Fruit fly (Drosophila melanogaster) whole organism, wandering third instar larva: Measurements from ENCODE around the gene CG18170.

Source experiments
- Abd-B ChIP-seq: fragments of >200 bp; optimal IDR thresholded peaks from 2 replicates; lab custom pipeline; 2017; ENCODE audit warnings: missing biosample characterization, missing genetic modification characterization
- CG32264 ChIP-seq: fragments of 200-800 bp; sonication (Bioruptor generic); optimal IDR thresholded peaks from 2 replicates; lab custom pipeline; 2016; ENCODE audit warnings: missing biosample characterization, missing genetic modification characterization
- CG9705 ChIP-seq: fragments of 200-800 bp; sonication (Bioruptor generic); optimal IDR thresholded peaks from 2 replicates; lab custom pipeline; 2018; ENCODE audit warnings: missing biosample characterization, mild to moderate bottlenecking, missing genetic modification characterization
- CrebA ChIP-seq: fragments of 200-800 bp; sonication (Bioruptor generic); optimal IDR thresholded peaks from 2 replicates; lab custom pipeline; 2016; ENCODE audit warnings: missing biosample characterization, mild to moderate bottlenecking, missing genetic modification characterization, borderline replicate concordance
- Dfd ChIP-seq: fragments of >200 bp; optimal IDR thresholded peaks from 2 replicates; lab custom pipeline; 2017; ENCODE audit warnings: missing biosample characterization, missing genetic modification characterization
- Dif ChIP-seq: fragments of 200-275, 200-300 bp; sonication (Bioruptor generic); optimal IDR thresholded peaks from 2 replicates; lab custom pipeline; 2018; ENCODE audit warnings: missing biosample characterization, missing genetic modification characterization; ENCODE audit not compliant: partially characterized antibody
- GATAd ChIP-seq: sonication (Bioruptor generic); optimal IDR thresholded peaks from 2 replicates; lab custom pipeline; 2016; ENCODE audit warnings: missing biosample characterization, missing genetic modification characterization
- HLH106 ChIP-seq: fragments of 200-800 bp; optimal IDR thresholded peaks from 3 replicates; lab custom pipeline; 2019; ENCODE audit warnings: missing biosample characterization, mild to moderate bottlenecking, missing genetic modification characterization, moderate library complexity
- Hnf4 ChIP-seq: fragments of 200-800 bp; sonication (Bioruptor generic); optimal IDR thresholded peaks from 2 replicates; lab custom pipeline; 2016; ENCODE audit warnings: missing biosample characterization, mild to moderate bottlenecking, missing genetic modification characterization
- Hr78 ChIP-seq: fragments of >200 bp; optimal IDR thresholded peaks from 2 replicates; lab custom pipeline; 2017; ENCODE audit warnings: missing biosample characterization, missing genetic modification characterization
- Hr83 ChIP-seq: fragments of 200-300 bp; sonication (Bioruptor generic); optimal IDR thresholded peaks from 2 replicates; lab custom pipeline; 2016; ENCODE audit warnings: missing biosample characterization, mild to moderate bottlenecking, missing genetic modification characterization, moderate library complexity; ENCODE audit not compliant: poor library complexity, severe bottlenecking
- Mio ChIP-seq: sonication (Bioruptor generic); optimal IDR thresholded peaks from 2 replicates; lab custom pipeline; 2016; ENCODE audit warnings: missing biosample characterization, missing genetic modification characterization
- Myc ChIP-seq: fragments of >200 bp; optimal IDR thresholded peaks from 2 replicates; lab custom pipeline; 2017
- N ChIP-seq: fragments of >200 bp; optimal IDR thresholded peaks from 2 replicates; lab custom pipeline; 2018; ENCODE audit warnings: missing biosample characterization, missing external identifiers, missing genetic modification characterization
- OdsH ChIP-seq: fragments of 200-800 bp; sonication (Bioruptor generic); optimal IDR thresholded peaks from 2 replicates; lab custom pipeline; 2016; ENCODE audit warnings: missing biosample characterization, mild to moderate bottlenecking, missing genetic modification characterization
- Rel ChIP-seq, 2 experiments: fragments of 200-800 bp; sonication (Bioruptor generic) in 1 of 2; optimal IDR thresholded peaks; 2 replicates in 1 of 2; 3 replicates in 1 of 2; lab custom pipeline; 2016 to 2019; ENCODE audit warnings: mild to moderate bottlenecking in 2 of 2, missing biosample characterization in 2 of 2, missing genetic modification characterization in 2 of 2, moderate library complexity in 1 of 2
- Sp1 ChIP-seq: fragments of 200-800 bp; sonication (Bioruptor generic); optimal IDR thresholded peaks from 3 replicates; lab custom pipeline; 2019; ENCODE audit warnings: missing biosample characterization, mild to moderate bottlenecking, missing genetic modification characterization, moderate library complexity
- br ChIP-seq: fragments of 200-800 bp; sonication (Bioruptor generic); optimal IDR thresholded peaks from 2 replicates; lab custom pipeline; 2016; ENCODE audit warnings: missing biosample characterization, missing genetic modification characterization
- brk ChIP-seq: fragments of 200-800 bp; sonication (Bioruptor generic); optimal IDR thresholded peaks from 2 replicates; lab custom pipeline; 2016; ENCODE audit warnings: missing biosample characterization, mild to moderate bottlenecking, missing genetic modification characterization
- dl ChIP-seq, 2 experiments: fragments of 175-275, 200-275 bp in 1 of 2; fragments of 200-275 bp in 1 of 2; sonication (Bioruptor generic); optimal IDR thresholded peaks; lab custom pipeline; 2018; ENCODE audit warnings: mild to moderate bottlenecking in 2 of 2, missing biosample characterization in 2 of 2, missing genetic modification characterization in 2 of 2, moderate library complexity in 2 of 2; ENCODE audit not compliant: partially characterized antibody in 2 of 2, insufficient read depth in 1 of 2
- dmrt93B ChIP-seq: fragments of 200-800 bp; sonication (Bioruptor generic); optimal IDR thresholded peaks from 2 replicates; lab custom pipeline; 2018; ENCODE audit warnings: missing biosample characterization, mild to moderate bottlenecking, missing genetic modification characterization
- dsf ChIP-seq: sonication (Bioruptor generic); optimal IDR thresholded peaks from 2 replicates; lab custom pipeline; 2016; ENCODE audit warnings: missing biosample characterization, missing genetic modification characterization, borderline replicate concordance
- ey ChIP-seq: fragments of 200-800 bp; sonication (Bioruptor generic); optimal IDR thresholded peaks from 2 replicates; lab custom pipeline; 2016; ENCODE audit warnings: missing biosample characterization, missing genetic modification characterization
- foxo ChIP-seq, 2 experiments: fragments of 200-800 bp; sonication (Bioruptor generic); optimal IDR thresholded peaks; 2 replicates in 1 of 2; 3 replicates in 1 of 2; lab custom pipeline; 2016 to 2017; ENCODE audit warnings: missing biosample characterization in 2 of 2, missing genetic modification characterization in 2 of 2
- fru ChIP-seq: fragments of 200-800 bp; sonication (Bioruptor generic); optimal IDR thresholded peaks from 3 replicates; lab custom pipeline; 2016; ENCODE audit warnings: missing biosample characterization, mild to moderate bottlenecking, missing genetic modification characterization
- h ChIP-seq: fragments of 200-800 bp; sonication (Bioruptor generic); optimal IDR thresholded peaks from 3 replicates; lab custom pipeline; 2016; ENCODE audit warnings: missing biosample characterization, mild to moderate bottlenecking, missing genetic modification characterization
- lola ChIP-seq: fragments of >200 bp; optimal IDR thresholded peaks from 2 replicates; lab custom pipeline; 2017; ENCODE audit warnings: missing biosample characterization, missing genetic modification characterization
- pan ChIP-seq: fragments of >200 bp; optimal IDR thresholded peaks from 2 replicates; lab custom pipeline; 2017
- psq ChIP-seq: fragments of 200-800 bp; sonication (Bioruptor generic); optimal IDR thresholded peaks from 3 replicates; lab custom pipeline; 2017; ENCODE audit warnings: missing biosample characterization, mild to moderate bottlenecking, missing genetic modification characterization, moderate library complexity
- rgr ChIP-seq: fragments of 200-800 bp; sonication (Bioruptor generic); optimal IDR thresholded peaks from 3 replicates; lab custom pipeline; 2016; ENCODE audit warnings: missing biosample characterization, mild to moderate bottlenecking, missing genetic modification characterization
- sage ChIP-seq: fragments of 200-800 bp; sonication (Bioruptor generic); optimal IDR thresholded peaks from 2 replicates; lab custom pipeline; 2016; ENCODE audit warnings: missing biosample characterization, mild to moderate bottlenecking, missing genetic modification characterization
- sv ChIP-seq: fragments of 200-800 bp; sonication (Bioruptor generic); optimal IDR thresholded peaks from 3 replicates; lab custom pipeline; 2016; ENCODE audit warnings: missing biosample characterization, missing genetic modification characterization
- usp ChIP-seq: fragments of >200 bp; optimal IDR thresholded peaks from 2 replicates; lab custom pipeline; 2017; ENCODE audit warnings: missing biosample characterization, missing genetic modification characterization
- woc ChIP-seq: sonication (Bioruptor generic); optimal IDR thresholded peaks from 2 replicates; lab custom pipeline; 2016; ENCODE audit warnings: missing biosample characterization, mild to moderate bottlenecking, missing genetic modification characterization

Gene CG18170

dm6 chr3L:1577338-1577737, 25.4 kb upstream of the CG18170 start:
- no peak for TF ChIP-seq CrebA (GFP tag; lab: Kevin White, UChicago)
- TF ChIP-seq Hr83: no peak
- no peak for TF ChIP-seq OdsH (GFP tag; lab: Kevin White, UChicago)
- peak; percentile 21 for TF ChIP-seq psq (GFP tag; lab: Kevin White, UChicago)
- no peak for TF ChIP-seq rgr (GFP tag; lab: Kevin White, UChicago)

DNA sequence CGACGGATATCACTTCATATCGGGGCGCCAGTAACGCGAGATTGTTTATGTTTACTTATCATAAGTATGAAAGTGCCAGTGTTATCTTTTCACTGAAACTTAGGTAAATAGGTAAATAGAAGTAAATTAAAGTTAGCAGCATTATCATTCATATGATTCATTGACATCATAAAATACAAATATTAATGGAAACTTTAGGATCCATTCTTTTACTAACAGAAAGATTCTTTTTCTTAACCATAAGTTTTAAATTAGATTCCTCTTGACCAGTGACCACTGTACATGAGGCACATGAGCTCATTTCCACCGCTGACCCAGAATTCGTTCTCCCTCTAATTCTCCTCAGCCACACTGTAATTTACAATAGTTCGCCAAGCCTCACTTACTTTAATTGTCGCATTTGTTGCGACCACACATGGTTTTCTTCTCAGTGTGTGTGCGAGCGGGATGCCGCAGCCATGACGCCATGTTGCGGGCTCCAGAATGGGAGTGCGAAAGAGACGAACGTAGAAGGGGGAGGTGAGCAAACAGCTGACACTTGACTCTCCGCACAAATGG, 24.3 kb upstream of the CG18170 start:
- TF ChIP-seq Rel (GFP tag; optimal IDR thresholded peaks at IDR 0.05; lab: Kevin White, UChicago) (no peak), Rel (tag; optimal IDR thresholded peaks at IDR 0.05; lab: Kevin White, UChicago) (no peak), GATAd (no peak), dl (GFP tag; optimal IDR thresholded peaks at IDR 0.05; lab: Kevin White, UChicago; ENCODE audit: insufficient read depth in 1 of 2, partially characterized antibody in 2 of 2) (no peak), woc (no peak), usp (GFP tag; lab: Kevin White, UChicago) (no peak), Hr78 (GFP tag; lab: Kevin White, UChicago) (no peak), CG32264 (GFP tag; lab: Kevin White, UChicago) (no peak), ey (GFP tag; lab: Kevin White, UChicago) (no peak), N (GFP tag; lab: Kevin White, UChicago) (no peak), Abd-B (GFP tag; lab: Kevin White, UChicago) (no peak), lola (no peak), CrebA (GFP tag; lab: Kevin White, UChicago) (no peak), br (GFP tag; lab: Kevin White, UChicago) (no peak), sage (GFP tag; lab: Kevin White, UChicago) (no peak), OdsH (GFP tag; lab: Kevin White, UChicago) (no peak)

- TF ChIP-seq sage (GFP tag; lab: Kevin White, UChicago) (no peak), CG9705 (GFP tag; lab: Kevin White, UChicago) (no peak), foxo (GFP tag; optimal IDR thresholded peaks at IDR 0.05; lab: Kevin White, UChicago) (peak in 1 of 2 experiments; percentile 9), Sp1 (GFP tag; lab: Kevin White, UChicago) (peak; percentile 40), br (GFP tag; lab: Kevin White, UChicago) (peak; percentile 38), fru (GFP tag; lab: Kevin White, UChicago) (peak; percentile 61), OdsH (GFP tag; lab: Kevin White, UChicago) (peak; percentile 40), GATAd (no peak), h (peak; percentile 69), HLH106 (tag; lab: Kevin White, UChicago) (peak; percentile 16), ey (GFP tag; lab: Kevin White, UChicago) (peak; percentile 3), dmrt93B (GFP tag; lab: Kevin White, UChicago) (peak; percentile 5)
Observed at dm6 chr3L:1579169-1579853, 23.4 kb upstream of the CG18170 start.

DNA sequence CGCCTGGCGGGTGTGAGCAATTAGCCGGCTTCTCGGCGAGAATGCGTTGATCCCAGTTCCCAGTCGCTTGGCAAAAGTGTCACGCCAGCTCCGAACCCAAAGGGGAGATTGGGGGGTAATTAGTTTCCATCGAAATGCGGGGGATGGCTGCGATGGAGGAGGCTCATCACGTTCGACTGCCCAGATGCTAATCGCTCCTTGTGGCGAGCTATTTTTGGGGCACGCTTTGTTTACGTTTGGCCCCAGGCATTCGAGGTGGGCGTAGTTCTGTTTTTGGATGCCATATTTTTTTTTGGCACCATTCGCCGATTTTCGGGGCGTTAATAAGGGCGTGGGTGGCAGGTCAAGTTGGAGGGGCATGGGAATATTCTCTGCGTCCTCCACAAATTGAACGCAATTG, 22.6 kb upstream of the CG18170 start:
- TF ChIP-seq Myc (lab: Kevin White, UChicago): no peak
- no peak for TF ChIP-seq dsf
- TF ChIP-seq Mio: no peak
- no peak for TF ChIP-seq Hr83
- no peak for TF ChIP-seq Dfd
- no peak for TF ChIP-seq CrebA (GFP tag; lab: Kevin White, UChicago)
- TF ChIP-seq brk (GFP tag; lab: Kevin White, UChicago): no peak
- no peak for TF ChIP-seq h
- TF ChIP-seq sv (GFP tag; lab: Kevin White, UChicago): no peak
- TF ChIP-seq br (GFP tag; lab: Kevin White, UChicago): no peak
- TF ChIP-seq Rel (GFP tag; optimal IDR thresholded peaks at IDR 0.05; lab: Kevin White, UChicago): no peak
- no peak for TF ChIP-seq Rel (tag; optimal IDR thresholded peaks at IDR 0.05; lab: Kevin White, UChicago)
- TF ChIP-seq sage (GFP tag; lab: Kevin White, UChicago): no peak
- TF ChIP-seq Hr78 (GFP tag; lab: Kevin White, UChicago): no peak
- TF ChIP-seq Dif (GFP tag; lab: Kevin White, UChicago): no peak
- no peak for TF ChIP-seq fru (GFP tag; lab: Kevin White, UChicago)
- no peak for TF ChIP-seq Hnf4 (GFP tag; lab: Kevin White, UChicago)
- TF ChIP-seq pan (lab: Kevin White, UChicago): no peak
